Fruit fly (Drosophila melanogaster): ENCODE measurements around the gene CG4270.

CG4270 gene

DNA sequence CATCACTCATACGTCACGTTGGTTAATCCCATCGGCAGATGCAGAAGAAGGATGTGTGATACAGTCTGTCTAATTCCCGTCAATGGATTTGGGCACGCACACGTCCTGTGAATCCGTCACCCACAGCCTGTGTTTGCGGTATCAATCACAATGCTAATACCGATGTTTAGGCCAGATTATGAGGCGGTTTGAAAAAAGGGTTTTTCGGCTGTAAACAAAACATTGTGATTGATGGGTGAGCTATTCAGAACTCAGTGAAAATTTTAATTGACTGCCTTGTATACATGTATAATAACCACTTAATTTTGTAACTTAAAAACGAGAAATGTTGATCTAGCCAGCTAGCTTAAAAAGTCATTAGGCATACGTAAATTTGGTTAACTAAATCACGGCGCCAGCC is at the start of gene CG4270:
TSS of gene CG4270 (plus strand) at position 301 of the 400 bp plus-strand sequence.
- TF ChIP-seq insv (optimal IDR thresholded peaks at IDR 0.05) = no peak
- TF ChIP-seq Myc (optimal IDR thresholded peaks at IDR 0.05) = no peak
- TF ChIP-seq h (optimal IDR thresholded peaks at IDR 0.05) = no peak
- no peak for TF ChIP-seq ttk (optimal IDR thresholded peaks at IDR 0.05)
- TF ChIP-seq psq (optimal IDR thresholded peaks at IDR 0.05) = no peak
- no peak for TF ChIP-seq Sin3A (optimal IDR thresholded peaks at IDR 0.05)

DNA sequence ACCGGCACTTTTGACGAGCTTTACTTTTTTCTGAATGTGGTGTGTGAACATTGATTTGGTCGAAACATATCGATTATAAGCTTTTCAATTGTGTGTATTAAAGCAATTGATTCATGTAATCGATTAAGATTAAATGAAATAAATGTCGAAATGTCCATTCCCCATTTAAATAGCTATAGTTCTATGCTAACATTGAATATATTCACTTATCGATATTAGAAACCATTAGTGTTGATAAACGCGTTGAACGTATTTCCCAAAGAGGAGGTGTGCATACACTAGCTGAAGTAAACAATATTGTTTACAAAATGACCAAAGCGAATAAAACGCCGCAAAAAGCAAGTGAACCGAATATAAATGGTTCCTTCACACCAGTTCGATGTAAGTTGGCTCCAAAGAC is 49.2 kb upstream of the CG4270 start, which contains the start of the genes Uch and CG34174:
TSS of gene Uch (minus strand) at position 208 of the 400 bp plus-strand sequence.
TSS of gene CG34174 (plus strand) at position 263 of the 400 bp plus-strand sequence.
- TF ChIP-seq Myc (optimal IDR thresholded peaks at IDR 0.05) = no peak
- TF ChIP-seq h (optimal IDR thresholded peaks at IDR 0.05) = no peak
- TF ChIP-seq Sin3A (optimal IDR thresholded peaks at IDR 0.05) = no peak
- no peak for TF ChIP-seq psq (optimal IDR thresholded peaks at IDR 0.05)
- no peak for TF ChIP-seq ttk (optimal IDR thresholded peaks at IDR 0.05)
- no peak for TF ChIP-seq insv (optimal IDR thresholded peaks at IDR 0.05)

DNA sequence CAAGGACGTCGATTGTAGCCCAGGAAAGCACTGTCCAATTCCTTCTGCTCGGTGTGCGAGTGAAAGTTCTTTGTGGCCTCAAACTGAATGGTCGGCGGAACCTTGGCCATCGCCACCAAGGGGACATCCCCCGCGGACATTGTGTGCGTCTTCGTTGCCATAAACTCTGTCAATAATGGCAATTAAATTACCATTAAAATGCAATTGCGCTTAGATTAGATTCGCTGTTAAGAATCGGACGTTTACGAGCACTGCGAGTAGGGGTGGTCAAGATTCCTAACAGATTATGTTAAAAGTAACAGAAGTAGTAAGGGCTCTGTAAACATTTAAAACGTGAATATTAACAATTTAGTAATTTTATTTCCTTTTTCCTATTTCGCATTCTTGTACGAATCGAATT is 47.2 kb upstream of the CG4270 start, which contains the start of gene daed:
TSS of gene daed (minus strand) at position 247 of the 400 bp plus-strand sequence.
- TF ChIP-seq h (optimal IDR thresholded peaks at IDR 0.05) (no peak), ttk (optimal IDR thresholded peaks at IDR 0.05) (no peak), psq (optimal IDR thresholded peaks at IDR 0.05) (no peak), insv (optimal IDR thresholded peaks at IDR 0.05) (no peak), Sin3A (optimal IDR thresholded peaks at IDR 0.05) (no peak), Myc (optimal IDR thresholded peaks at IDR 0.05) (no peak)

DNA sequence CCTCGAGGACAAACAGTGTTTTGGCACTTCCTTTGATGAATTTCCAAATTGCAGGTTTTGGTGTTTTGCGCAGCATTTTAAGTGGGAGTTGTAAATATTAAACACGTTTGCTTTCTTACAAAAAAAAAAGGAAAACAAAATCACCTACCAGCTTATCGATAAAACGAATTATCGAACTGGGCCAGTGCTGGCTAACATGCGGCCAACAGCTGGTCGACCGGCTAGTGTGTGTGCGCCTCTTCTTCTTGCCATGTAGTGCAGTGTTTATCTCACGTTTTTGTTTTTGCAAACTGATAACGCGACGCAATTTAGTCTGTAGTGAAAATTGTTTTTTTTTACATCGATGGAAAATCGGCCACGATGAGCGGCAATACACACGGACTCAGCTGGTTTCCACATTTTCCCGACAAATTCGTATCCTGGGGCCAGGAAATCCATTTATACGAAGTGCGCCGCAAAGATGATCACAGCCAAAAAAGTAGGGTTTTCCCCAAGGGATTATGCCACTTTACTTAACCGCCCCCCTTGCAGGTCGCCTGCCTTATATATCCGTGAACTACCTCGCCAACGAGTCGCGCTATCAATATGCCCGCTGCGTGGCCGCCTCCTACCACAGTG is 46.1 kb upstream of the CG4270 start, which contains the start of the genes CG15386, CG42371 and mio:
TSS of gene CG15386 (minus strand) at position 180 of the 618 bp plus-strand sequence.
TSS of gene CG42371 (minus strand) at position 180 of the 618 bp plus-strand sequence.
TSS of gene mio (plus strand) at position 224 of the 618 bp plus-strand sequence.
- TF ChIP-seq Myc (optimal IDR thresholded peaks at IDR 0.05) (no peak), h (optimal IDR thresholded peaks at IDR 0.05) (no peak), ttk (optimal IDR thresholded peaks at IDR 0.05) (no peak), psq (optimal IDR thresholded peaks at IDR 0.05) (no peak), Sin3A (optimal IDR thresholded peaks at IDR 0.05) (no peak), insv (optimal IDR thresholded peaks at IDR 0.05) (no peak)

DNA sequence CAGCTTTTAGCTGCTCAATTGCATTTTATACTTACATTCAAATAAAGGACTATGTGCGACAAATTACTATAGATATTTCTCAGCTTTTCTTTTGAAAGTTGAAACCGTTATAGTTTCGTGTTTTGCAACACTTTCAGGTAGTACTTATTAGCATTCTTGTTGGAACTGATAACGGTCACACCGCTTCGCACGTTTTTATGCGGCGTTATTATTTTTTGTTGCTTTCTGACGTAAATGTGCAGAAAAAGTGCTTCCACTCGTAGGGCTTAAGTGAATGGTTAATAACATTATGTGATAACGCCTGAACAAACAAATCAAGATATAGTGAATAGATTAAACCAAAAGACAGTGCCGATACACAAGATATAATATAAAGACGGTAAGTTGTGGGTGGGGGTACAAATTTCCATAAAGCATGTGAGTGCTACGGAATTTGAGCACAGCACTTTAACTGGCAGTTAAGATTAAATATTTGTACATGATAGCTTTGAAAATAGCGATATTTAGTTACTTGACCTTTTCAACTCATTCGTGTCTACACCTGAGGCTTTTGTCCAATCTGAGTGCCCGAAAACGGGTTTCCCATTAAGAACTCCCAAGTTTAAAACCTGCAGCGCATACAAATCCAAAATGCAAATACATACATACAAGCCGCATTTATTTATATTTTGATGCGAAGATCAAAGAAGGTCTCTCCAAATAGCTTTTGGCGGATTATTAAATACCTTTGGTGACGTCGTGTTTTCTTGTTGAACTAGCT is 42.5 kb upstream of the CG4270 start, which contains the start of gene papi:
TSS of gene papi (plus strand) at position 176 of the 760 bp plus-strand sequence.
- no peak for TF ChIP-seq psq (optimal IDR thresholded peaks at IDR 0.05)
- no peak for TF ChIP-seq h (optimal IDR thresholded peaks at IDR 0.05)
- TF ChIP-seq Myc (optimal IDR thresholded peaks at IDR 0.05) = no peak
- TF ChIP-seq insv (optimal IDR thresholded peaks at IDR 0.05) = no peak
- no peak for TF ChIP-seq Sin3A (optimal IDR thresholded peaks at IDR 0.05)
- TF ChIP-seq ttk (optimal IDR thresholded peaks at IDR 0.05) = no peak

DNA sequence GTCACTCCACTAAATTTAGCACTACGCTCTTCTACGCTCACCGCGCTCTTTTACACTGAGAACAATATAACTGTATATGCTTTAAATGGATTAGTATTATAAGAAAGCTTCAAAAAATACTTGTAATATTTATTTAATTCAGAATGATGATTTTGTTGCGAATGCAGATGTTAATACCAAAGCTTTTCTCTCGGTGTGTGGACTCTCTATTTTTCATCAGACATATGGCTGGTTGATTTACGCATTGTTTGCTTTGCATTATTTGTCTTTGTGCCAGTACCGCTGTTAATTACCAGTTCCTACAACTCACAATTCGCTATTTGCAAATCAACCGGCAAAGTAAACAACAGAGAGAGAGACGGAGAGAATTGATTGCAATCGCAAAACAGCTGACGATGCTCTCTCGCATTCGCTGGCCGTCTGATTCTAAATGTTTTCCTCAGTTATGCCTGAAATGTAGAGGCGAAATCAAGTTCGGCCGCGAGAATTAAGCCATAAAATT is 41.5 kb upstream of the CG4270 start:
- TF ChIP-seq Myc (optimal IDR thresholded peaks at IDR 0.05) = no peak
- TF ChIP-seq ttk (optimal IDR thresholded peaks at IDR 0.05) = no peak
- no peak for TF ChIP-seq h (optimal IDR thresholded peaks at IDR 0.05)
- no peak for TF ChIP-seq psq (optimal IDR thresholded peaks at IDR 0.05)
- TF ChIP-seq insv (optimal IDR thresholded peaks at IDR 0.05) = no peak
- TF ChIP-seq Sin3A (optimal IDR thresholded peaks at IDR 0.05) = no peak

DNA sequence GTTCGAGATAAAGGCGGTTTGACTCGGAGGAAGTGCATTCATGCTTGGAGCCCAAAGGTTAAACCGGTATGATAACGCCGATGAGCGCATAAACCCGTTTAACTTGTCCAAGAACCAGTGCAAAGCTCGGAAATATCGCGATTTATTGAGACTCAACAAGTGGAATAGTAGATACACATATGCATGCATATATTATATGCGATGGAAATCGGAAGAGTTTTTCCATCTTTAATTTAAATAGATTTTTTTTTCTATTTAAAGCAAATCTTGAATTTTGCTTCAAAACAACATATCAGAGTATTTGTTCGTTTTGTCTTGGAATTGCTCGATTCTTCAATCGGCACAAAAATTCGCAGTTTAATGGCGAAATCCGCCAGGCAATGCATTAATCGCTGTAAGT is 40.9 kb upstream of the CG4270 start:
- TF ChIP-seq insv (optimal IDR thresholded peaks at IDR 0.05) = no peak
- TF ChIP-seq psq (optimal IDR thresholded peaks at IDR 0.05) = no peak
- no peak for TF ChIP-seq ttk (optimal IDR thresholded peaks at IDR 0.05)
- TF ChIP-seq Sin3A (optimal IDR thresholded peaks at IDR 0.05) = no peak
- no peak for TF ChIP-seq h (optimal IDR thresholded peaks at IDR 0.05)

DNA sequence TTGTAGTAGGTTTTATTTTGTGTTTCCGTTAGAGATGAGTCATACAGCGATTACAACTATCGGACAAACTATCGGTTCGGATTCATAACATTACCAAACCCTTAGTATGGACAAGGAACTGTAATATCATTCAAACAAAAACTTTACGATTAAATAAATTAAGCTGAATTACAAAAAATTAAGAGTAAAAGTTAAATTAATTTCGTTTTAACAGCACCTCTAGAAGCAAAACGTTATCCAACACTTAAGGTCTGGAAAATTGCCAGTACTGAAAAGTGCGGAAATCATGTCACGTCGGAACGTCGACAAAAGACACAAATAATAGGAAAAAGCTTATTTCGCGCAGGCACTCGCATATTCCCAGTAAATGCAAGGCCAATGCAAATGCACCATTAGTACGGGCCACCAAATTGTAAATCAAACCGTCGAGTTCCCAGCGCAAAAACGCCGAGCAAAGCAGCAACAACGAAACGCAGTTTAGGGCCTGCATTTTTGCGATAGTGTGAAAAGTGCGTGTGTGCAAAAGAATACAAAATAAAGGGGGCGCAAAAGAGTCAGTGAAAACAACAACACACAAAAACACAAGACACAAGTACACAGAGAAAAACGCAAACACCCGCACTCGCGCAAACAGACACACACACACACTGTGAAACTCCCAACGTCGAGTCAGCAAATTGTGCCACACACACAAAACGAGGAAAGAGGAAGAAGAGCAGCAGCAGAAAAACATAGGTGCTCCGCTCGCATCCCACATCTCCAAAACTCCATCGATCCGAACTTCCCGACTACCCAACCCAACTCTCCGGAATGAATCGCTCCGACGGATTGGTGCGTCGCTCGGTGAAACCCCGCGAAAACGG is 36.8 kb upstream of the CG4270 start, which contains the start of the genes CG15387 and sau:
TSS of gene CG15387 (minus strand) at position 36 of the 863 bp plus-strand sequence.
TSS of gene sau (plus strand) at position 84 of the 863 bp plus-strand sequence.
- TF ChIP-seq h (optimal IDR thresholded peaks at IDR 0.05) = no peak
- no peak for TF ChIP-seq insv (optimal IDR thresholded peaks at IDR 0.05)
- TF ChIP-seq Sin3A (optimal IDR thresholded peaks at IDR 0.05) = no peak
- TF ChIP-seq psq (optimal IDR thresholded peaks at IDR 0.05) = no peak
- no peak for TF ChIP-seq Myc (optimal IDR thresholded peaks at IDR 0.05)
- no peak for TF ChIP-seq ttk (optimal IDR thresholded peaks at IDR 0.05)

DNA sequence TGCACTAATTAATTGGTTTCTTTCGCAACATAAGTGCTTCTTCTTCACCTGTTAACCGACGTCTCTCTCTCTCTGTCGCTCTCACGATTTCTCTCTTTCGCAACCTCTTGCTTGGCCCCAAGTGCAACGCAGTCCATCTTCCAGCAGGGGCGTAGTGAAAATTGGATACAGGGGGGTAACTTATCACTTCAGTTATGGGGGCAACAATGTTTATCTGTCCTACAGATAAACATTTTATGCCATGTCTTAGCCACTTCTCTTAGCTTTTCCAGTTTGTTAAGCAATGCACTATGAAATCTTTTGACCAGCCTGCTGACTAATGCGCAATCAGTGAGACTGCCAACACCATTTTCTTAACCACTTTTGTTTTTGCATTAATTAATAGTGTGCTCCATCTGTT is 35.9 kb upstream of the CG4270 start:
- TF ChIP-seq psq (optimal IDR thresholded peaks at IDR 0.05) = no peak
- TF ChIP-seq Myc (optimal IDR thresholded peaks at IDR 0.05) = no peak
- TF ChIP-seq h (optimal IDR thresholded peaks at IDR 0.05) = no peak
- TF ChIP-seq Sin3A (optimal IDR thresholded peaks at IDR 0.05) = no peak
- TF ChIP-seq insv (optimal IDR thresholded peaks at IDR 0.05) = no peak
- TF ChIP-seq ttk (optimal IDR thresholded peaks at IDR 0.05) = no peak

DNA sequence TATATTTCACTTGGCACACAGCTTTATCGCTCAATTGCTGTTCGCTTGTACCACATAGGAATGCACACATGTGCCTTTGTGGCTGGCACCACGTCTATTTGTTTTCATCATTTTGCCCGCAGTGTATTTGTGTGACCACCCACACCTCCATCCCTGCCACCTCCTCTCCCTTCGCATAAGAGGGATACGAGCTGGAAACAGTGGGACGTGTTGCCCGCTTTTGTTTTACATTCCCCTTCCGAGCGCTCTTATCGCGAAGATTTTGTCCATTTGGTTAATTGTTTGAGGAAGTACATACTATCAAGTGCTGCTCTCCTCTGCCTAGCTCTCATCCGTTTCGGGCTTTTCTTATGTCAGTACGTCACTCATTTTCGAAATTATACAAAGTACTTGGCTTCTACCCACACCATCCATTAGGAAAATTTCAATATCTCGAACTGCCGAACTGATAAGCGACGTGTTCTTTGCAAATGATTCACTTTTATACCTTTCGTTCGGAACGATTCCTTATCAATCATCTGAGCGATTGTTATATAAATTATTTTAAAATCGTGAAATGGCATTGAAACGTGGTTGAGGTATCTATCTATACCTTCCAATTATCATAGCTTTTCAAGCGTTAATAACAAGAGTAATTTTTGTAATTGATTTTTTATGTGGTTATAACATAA is 34.9 kb upstream of the CG4270 start:
- no peak for TF ChIP-seq Myc (optimal IDR thresholded peaks at IDR 0.05)
- no peak for TF ChIP-seq ttk (optimal IDR thresholded peaks at IDR 0.05)
- no peak for TF ChIP-seq Sin3A (optimal IDR thresholded peaks at IDR 0.05)

DNA sequence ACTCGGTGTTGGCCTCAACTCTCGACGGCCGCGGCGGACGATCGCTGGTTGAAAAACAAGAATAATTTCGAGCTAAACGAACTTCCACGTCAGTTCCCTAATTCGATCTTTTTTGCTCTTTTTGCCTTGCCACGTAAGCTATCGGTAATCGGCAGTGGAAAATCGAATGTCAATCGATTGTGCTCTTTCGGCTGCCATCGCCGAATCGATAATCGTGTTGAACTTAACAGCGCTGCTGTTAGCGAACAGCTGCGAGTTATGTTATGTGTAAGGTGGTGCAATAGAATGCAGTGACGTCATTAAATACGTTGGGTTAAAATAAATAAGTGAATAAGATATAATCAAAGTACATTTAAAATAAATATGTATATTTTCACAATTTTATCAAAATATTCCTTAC is 26.5 kb upstream of the CG4270 start, which contains the start of gene Sec24CD:
TSS of gene Sec24CD (minus strand) at position 123 of the 400 bp plus-strand sequence.
- TF ChIP-seq psq (optimal IDR thresholded peaks at IDR 0.05) (peak; percentile 28), ttk (optimal IDR thresholded peaks at IDR 0.05) (no peak)
